Worm (Caenorhabditis elegans): ENCODE measurements around the gene clip-1.

Gene clip-1

ce11 chrIII:9228722-9229121 is 40.1 kb downstream of the clip-1 start, which contains the start of gene rnr-1 (continued):
- TF ChIP-seq ztf-25 (GFP tag; IDR thresholded peaks at IDR 0.05) = no peak
- TF ChIP-seq Y67H2A.10 (GFP tag; conservative IDR thresholded peaks at IDR 0.05) = no peak
- no peak for TF ChIP-seq F10E7.11 (tag; optimal IDR thresholded peaks at IDR 0.05)
- no peak for TF ChIP-seq ceh-27 (GFP tag; optimal IDR thresholded peaks at IDR 0.05)
- no peak for TF ChIP-seq F57C9.4 (tag; optimal IDR thresholded peaks at IDR 0.05)
- TF ChIP-seq let-607 (tag; optimal IDR thresholded peaks at IDR 0.05) = no peak
- TF ChIP-seq mxl-1 (tag; optimal IDR thresholded peaks at IDR 0.05) = no peak
- TF ChIP-seq snpc-1.1 (tag; optimal IDR thresholded peaks at IDR 0.05; ENCODE audit: insufficient read depth) = no peak
- 0 out of 2 replicates have a peak, but pooled peaks have one; percentile 44 for TF ChIP-seq Y79H2A.3 (GFP tag; conservative IDR thresholded peaks at IDR 0.05)
- TF ChIP-seq aptf-2 (GFP tag; conservative IDR thresholded peaks at IDR 0.05) = no peak
- TF ChIP-seq tbp1 (GFP tag; optimal IDR thresholded peaks at IDR 0.05) = peak; percentile 26
- TF ChIP-seq bed-1 (GFP tag; IDR thresholded peaks at IDR 0.05) = no peak
- no peak for TF ChIP-seq egl-18 (GFP tag; IDR thresholded peaks at IDR 0.05)
- no peak for TF ChIP-seq hlh-12 (tag; optimal IDR thresholded peaks at IDR 0.05)
- TF ChIP-seq snpc-4 (GFP tag; optimal IDR thresholded peaks at IDR 0.05) = no peak
- peak in 1 of 4 experiments; percentile 34 for TF ChIP-seq snpc-4 (tag; optimal IDR thresholded peaks at IDR 0.05)
- TF ChIP-seq nhr-27 (tag; optimal IDR thresholded peaks at IDR 0.05) = no peak
- TF ChIP-seq die-1 (tag; optimal IDR thresholded peaks at IDR 0.05) = no peak
- no peak for TF ChIP-seq somi-1 (GFP tag; optimal IDR thresholded peaks at IDR 0.05)
- no peak for TF ChIP-seq F57A8.1 (GFP tag; optimal IDR thresholded peaks at IDR 0.05)
- no peak for TF ChIP-seq ceh-79 (tag; optimal IDR thresholded peaks at IDR 0.05)
- no peak for TF ChIP-seq egl-44 (GFP tag; IDR thresholded peaks at IDR 0.05)
- TF ChIP-seq pbrm-1 (GFP tag; IDR thresholded peaks at IDR 0.05) = peak; percentile 39; the same call in 1 of the 2 replicates
- TF ChIP-seq bed-2 (GFP tag; IDR thresholded peaks at IDR 0.05) = no peak
- TF ChIP-seq xnd-1 (tag; optimal IDR thresholded peaks at IDR 0.05) = peak; percentile 97
- TF ChIP-seq ztf-3 (GFP tag; optimal IDR thresholded peaks at IDR 0.05) = no peak
- no peak for TF ChIP-seq nhr-90 (tag; optimal IDR thresholded peaks at IDR 0.05)
- TF ChIP-seq B0035.1 (tag; optimal IDR thresholded peaks at IDR 0.05) = no peak
- TF ChIP-seq lag-1 (GFP tag; IDR thresholded peaks at IDR 0.05) = no peak
- no peak for TF ChIP-seq nfya-2 (GFP tag; IDR thresholded peaks at IDR 0.05)
- no peak for TF ChIP-seq Y95B8A.8 (GFP tag; IDR thresholded peaks at IDR 0.05)
- peak; percentile 99 for TF ChIP-seq lsl-1 (GFP tag; optimal IDR thresholded peaks at IDR 0.05)
- TF ChIP-seq ZK185.1 (tag; optimal IDR thresholded peaks at IDR 0.05; ENCODE audit: poor library complexity, severe bottlenecking) = no peak
- TF ChIP-seq sptf-2 (GFP tag; optimal IDR thresholded peaks at IDR 0.05) = no peak
- TF ChIP-seq rcor-1 (GFP tag; IDR thresholded peaks at IDR 0.05) = 0 out of 2 replicates have a peak, but pooled peaks have one; percentile 33
- TF ChIP-seq lin-40 (tag; optimal IDR thresholded peaks at IDR 0.05) = no peak
- no peak for TF ChIP-seq ztf-6 (GFP tag; IDR thresholded peaks at IDR 0.05)
- TF ChIP-seq lin-54 (GFP tag; optimal IDR thresholded peaks at IDR 0.05) = peak; percentile 54
- no peak for TF ChIP-seq dpff-1 (tag; optimal IDR thresholded peaks at IDR 0.05)
- no peak for TF ChIP-seq attf-5 (GFP tag; optimal IDR thresholded peaks at IDR 0.05)
- TF ChIP-seq egrh-3 (GFP tag; IDR thresholded peaks at IDR 0.05) = no peak
- no peak for TF ChIP-seq ztf-18 (tag; optimal IDR thresholded peaks at IDR 0.05)
- TF ChIP-seq nhr-179 (tag; optimal IDR thresholded peaks at IDR 0.05) = no peak
- 0 out of 2 replicates have a peak, but pooled peaks have one; percentile 16 for TF ChIP-seq B0019.2 (GFP tag; conservative IDR thresholded peaks at IDR 0.05)
- TF ChIP-seq mel-28 (tag; optimal IDR thresholded peaks at IDR 0.05; ENCODE audit: borderline replicate concordance) = no peak
- peak; percentile 93 for TF ChIP-seq efl-1 (GFP tag; optimal IDR thresholded peaks at IDR 0.05)
- TF ChIP-seq ceh-40 (GFP tag; IDR thresholded peaks at IDR 0.05) = no peak
- TF ChIP-seq lir-1 (GFP tag; conservative IDR thresholded peaks at IDR 0.05) = no peak
- no peak for TF ChIP-seq Y56A3A.18 (GFP tag; IDR thresholded peaks at IDR 0.05)

Data from whole organism, young adult.